Fruit fly (Drosophila melanogaster) whole organism, pupa: ENCODE data around the gene CG13029.

Experiments used
- CG15710 ChIP-seq: fragments of 200-800 bp; sonication (Bioruptor generic); optimal IDR thresholded peaks from 2 replicates; lab custom pipeline; 2018; ENCODE audit warnings: missing biosample characterization, mild to moderate bottlenecking, missing genetic modification characterization, moderate library complexity
- EcR ChIP-seq: fragments of 200-800 bp; sonication (Bioruptor generic); optimal IDR thresholded peaks from 3 replicates; lab custom pipeline; 2019; ENCODE audit warnings: missing biosample characterization, missing genetic modification characterization, mild to moderate bottlenecking, moderate library complexity, missing genetic modification reagents
- gl ChIP-seq: fragments of 200-800 bp; sonication (Bioruptor generic); optimal IDR thresholded peaks from 2 replicates; lab custom pipeline; 2018; ENCODE audit warnings: missing biosample characterization, mild to moderate bottlenecking, missing genetic modification characterization
- rn ChIP-seq: fragments of 200-800 bp; sonication (Bioruptor generic); IDR thresholded peaks from 2 replicates; pipeline ENCODE4 v1.3.6; 2022; ENCODE audit warnings: missing biosample characterization, missing genetic modification characterization

DNA sequence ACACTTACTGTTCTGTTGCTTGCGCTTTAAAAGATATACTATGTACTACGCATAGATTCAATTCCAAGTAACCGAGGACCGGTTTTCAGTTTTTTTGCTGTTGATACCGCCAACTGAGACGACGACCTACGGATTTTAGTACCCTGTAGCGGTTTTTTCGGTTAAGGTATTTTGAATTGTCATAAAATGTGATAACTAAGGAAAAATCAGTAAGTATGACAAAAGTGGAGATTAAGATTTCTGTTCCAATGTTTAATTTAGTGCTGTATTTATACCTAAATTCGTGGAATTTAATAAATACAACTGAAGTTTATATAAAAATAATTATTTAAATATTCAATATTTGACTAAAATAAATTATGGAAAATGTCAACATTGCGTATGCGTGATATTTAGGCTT is 20.7 kb downstream of the CG13029 start:
- TF ChIP-seq CG15710 (tag; lab: Kevin White, UChicago) (no peak), gl (tag; lab: Kevin White, UChicago) (no peak), rn (GFP tag; lab: Robert Waterston, UW) (no peak), EcR (GFP tag; lab: Kevin White, UChicago) (no peak)
